Worm (Caenorhabditis elegans) whole organism, L3 larva: Measurements from ENCODE around the gene srd-70.
A peak's percentile ranks its signal among the peaks of the same experiment; 100 is the strongest.

Experiments used
- ceh-16 ChIP-seq: sonication (generic microtip); optimal IDR thresholded peaks from 2 replicates; lab custom pipeline; 2017; ENCODE audit warnings: missing biosample characterization, missing genetic modification characterization
- egl-27 ChIP-seq: sonication (generic microtip); optimal IDR thresholded peaks from 4 replicates; lab custom pipeline; 2017; ENCODE audit warnings: missing biosample characterization, missing genetic modification reagents, missing genetic modification characterization
- elt-3 ChIP-seq, 3 experiments: fragments of 150-350 bp in 1 of 3; sonication (generic microtip) in 2 of 3; optimal IDR thresholded peaks; 2 replicates in 2 of 3; 4 replicates in 1 of 3; lab custom pipeline; 2014 to 2017; ENCODE audit warnings: missing biosample characterization in 3 of 3, missing genetic modification characterization in 3 of 3
- hmg-11 ChIP-seq: sonication (generic microtip); optimal IDR thresholded peaks from 2 replicates; lab custom pipeline; 2016; ENCODE audit warnings: missing genetic modification characterization, missing compliant biosample characterization
- nhr-12 ChIP-seq: fragments of 150-350 bp; optimal IDR thresholded peaks from 2 replicates; lab custom pipeline; 2014; ENCODE audit warnings: missing biosample characterization, missing genetic modification characterization
- nhr-25 ChIP-seq: sonication (generic microtip); optimal IDR thresholded peaks from 2 replicates; lab custom pipeline; 2017; ENCODE audit warnings: missing biosample characterization, missing genetic modification characterization
- nhr-28 ChIP-seq: fragments of 150-350 bp; optimal IDR thresholded peaks from 2 replicates; lab custom pipeline; 2014; ENCODE audit warnings: missing biosample characterization, missing genetic modification characterization
- nhr-67 ChIP-seq: fragments of 150-350 bp; optimal IDR thresholded peaks from 2 replicates; lab custom pipeline; 2014; ENCODE audit warnings: missing biosample characterization, missing genetic modification characterization
- pha-4 ChIP-seq: fragments of 150-350 bp; optimal IDR thresholded peaks from 2 replicates; lab custom pipeline; 2014; ENCODE audit warnings: missing biosample characterization, missing genetic modification reagents, missing genetic modification characterization
- pqm-1 ChIP-seq: fragments of 150-350 bp; optimal IDR thresholded peaks from 2 replicates; lab custom pipeline; 2017; ENCODE audit warnings: missing biosample characterization, missing genetic modification characterization, inconsistent platforms
- tbx-2 ChIP-seq: sonication (generic microtip); optimal IDR thresholded peaks from 2 replicates; lab custom pipeline; 2016; ENCODE audit warnings: mild to moderate bottlenecking, missing genetic modification characterization, missing compliant biosample characterization
- unc-62 ChIP-seq: fragments of 150-350 bp; sonication (generic microtip); optimal IDR thresholded peaks from 4 replicates; lab custom pipeline; 2014; ENCODE audit warnings: missing biosample characterization, missing genetic modification reagents, missing genetic modification characterization
- zag-1 ChIP-seq: fragments of 150-350 bp; optimal IDR thresholded peaks from 2 replicates; lab custom pipeline; 2014; ENCODE audit warnings: missing biosample characterization, missing genetic modification characterization

DNA sequence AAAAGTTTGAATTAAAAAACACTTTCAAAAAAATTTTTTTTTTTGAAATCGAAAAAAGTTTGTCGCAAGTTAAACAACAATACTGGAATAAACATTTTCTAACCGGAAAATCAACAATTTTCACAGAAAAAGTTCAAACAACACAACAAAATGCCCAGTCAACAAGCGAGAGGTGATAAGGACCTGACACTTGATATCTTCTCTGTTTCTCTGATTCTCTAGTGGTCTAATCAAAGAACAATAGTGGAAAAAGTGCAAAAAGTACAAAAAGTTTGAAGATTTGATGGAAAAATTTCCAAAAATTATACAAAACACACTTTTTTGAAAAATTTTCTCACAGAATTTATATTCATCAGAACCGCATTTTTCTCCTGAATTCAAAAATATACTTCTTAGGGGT lies 30.5 kb upstream of the srd-70 start:
- peak; percentile 40 for TF ChIP-seq pha-4 (tag; lab: Kevin White, UChicago)
- no peak for TF ChIP-seq egl-27
- TF ChIP-seq nhr-12 (tag; lab: Kevin White, UChicago), result no peak
- no peak for TF ChIP-seq nhr-25
- no peak for TF ChIP-seq zag-1
- TF ChIP-seq nhr-67 (tag; lab: Kevin White, UChicago), result no peak
- no peak for TF ChIP-seq hmg-11 (tag; lab: Kevin White, UChicago)
- TF ChIP-seq unc-62, result no peak
- TF ChIP-seq pqm-1 (tag; lab: Kevin White, UChicago), result peak; percentile 38
- TF ChIP-seq tbx-2 (tag; lab: Kevin White, UChicago), result no peak
- no peak for TF ChIP-seq ceh-16
- no peak for TF ChIP-seq nhr-28 (tag; lab: Kevin White, UChicago)
- no peak for TF ChIP-seq elt-3 (tag; optimal IDR thresholded peaks at IDR 0.05; lab: Kevin White, UChicago)
